Fruit fly (Drosophila melanogaster): Measurements from ENCODE around the gene mrt.
A peak's percentile ranks its signal among the peaks of the same experiment; 100 is the strongest.

The mrt gene

dm6 chr3R:27273118-27274062 is 9.1 kb downstream of the mrt start, which contains the start of gene CG5934 (continued):
- TF ChIP-seq knrl (GFP tag; IDR thresholded peaks at IDR 0.05; ENCODE audit: partially characterized antibody) = no peak
- no peak for TF ChIP-seq CG18011 (GFP tag; optimal IDR thresholded peaks at IDR 0.05)
- TF ChIP-seq CG31441 (GFP tag; IDR thresholded peaks at IDR 0.05) = 0 out of 2 replicates have a peak, but pooled peaks have one; percentile 8
- no peak for TF ChIP-seq Jarid2 (GFP tag; optimal IDR thresholded peaks at IDR 0.05)
- TF ChIP-seq CG1832 (GFP tag; optimal IDR thresholded peaks at IDR 0.05) = no peak
- TF ChIP-seq p53 (GFP tag; optimal IDR thresholded peaks at IDR 0.05) = no peak
- TF ChIP-seq Med (GFP tag) = peak; percentile 88
- TF ChIP-seq Fer1 (GFP tag; optimal IDR thresholded peaks at IDR 0.05) = no peak
- no peak for TF ChIP-seq CG7987 (GFP tag; optimal IDR thresholded peaks at IDR 0.05)
- no peak for TF ChIP-seq gce (GFP tag; IDR thresholded peaks at IDR 0.05)
- peak; percentile 51 for TF ChIP-seq nom (GFP tag; optimal IDR thresholded peaks at IDR 0.05)
- TF ChIP-seq tup (GFP tag; optimal IDR thresholded peaks at IDR 0.05) = no peak
- no peak for TF ChIP-seq CG4820 (GFP tag; optimal IDR thresholded peaks at IDR 0.05)
- no peak for TF ChIP-seq fd96Cb (tag; optimal IDR thresholded peaks at IDR 0.05)
- TF ChIP-seq croc (GFP tag; conservative IDR thresholded peaks at IDR 0.05) = no peak
- TF ChIP-seq CG3163 (GFP tag; optimal IDR thresholded peaks at IDR 0.05) = no peak
- TF ChIP-seq CG10431 (GFP tag; optimal IDR thresholded peaks at IDR 0.05) = peak; percentile 38
- no peak for TF ChIP-seq abd-A (tag; optimal IDR thresholded peaks at IDR 0.05)
- TF ChIP-seq CG12659 (GFP tag; optimal IDR thresholded peaks at IDR 0.05) = peak; percentile 62
- TF ChIP-seq CG11247 (GFP tag; IDR thresholded peaks at IDR 0.05) = 0 out of 2 replicates have a peak, but pooled peaks have one; percentile 46
- TF ChIP-seq bbx (GFP tag; IDR thresholded peaks at IDR 0.05; ENCODE audit: partially characterized antibody) = no peak
- TF ChIP-seq Neu2 (GFP tag; optimal IDR thresholded peaks at IDR 0.05; ENCODE audit: borderline replicate concordance) = no peak
- no peak for TF ChIP-seq kay (GFP tag; optimal IDR thresholded peaks at IDR 0.05)
- no peak for TF ChIP-seq Ravus (GFP tag; IDR thresholded peaks at IDR 0.05)
- TF ChIP-seq CG12942 (GFP tag; optimal IDR thresholded peaks at IDR 0.05) = peak; percentile 31
- no peak for TF ChIP-seq CG14050 (GFP tag; IDR thresholded peaks at IDR 0.05)
- TF ChIP-seq CG34224 (GFP tag; IDR thresholded peaks at IDR 0.05; ENCODE audit: partially characterized antibody) = no peak
- TF ChIP-seq caup (GFP tag; optimal IDR thresholded peaks at IDR 0.05; ENCODE audit: severe bottlenecking) = peak; percentile 27
- TF ChIP-seq CG15514 (GFP tag; optimal IDR thresholded peaks at IDR 0.05) = no peak
- peak; percentile 32 for TF ChIP-seq CG2712 (tag; optimal IDR thresholded peaks at IDR 0.05)
- no peak for TF ChIP-seq org-1 (GFP tag; optimal IDR thresholded peaks at IDR 0.05)
- TF ChIP-seq H2.0 (GFP tag; IDR thresholded peaks at IDR 0.05) = no peak
- TF ChIP-seq CG7745 (tag; optimal IDR thresholded peaks at IDR 0.05) = no peak
- TF ChIP-seq CG14441 (GFP tag; IDR thresholded peaks at IDR 0.05) = no peak; the same call in 1 of the 2 replicates
- peak; percentile 68 for TF ChIP-seq CG9932 (GFP tag; IDR thresholded peaks at IDR 0.05)
- no peak for TF ChIP-seq ATbp (GFP tag; optimal IDR thresholded peaks at IDR 0.05)
- no peak for TF ChIP-seq chm (GFP tag; IDR thresholded peaks at IDR 0.05)
- TF ChIP-seq CG16779 (GFP tag; IDR thresholded peaks at IDR 0.05) = no peak
- TF ChIP-seq HLHmδ (GFP tag; optimal IDR thresholded peaks at IDR 0.05) = no peak
- TF ChIP-seq Nf-YB (GFP tag; optimal IDR thresholded peaks at IDR 0.05) = no peak
- no peak for TF ChIP-seq CG11695 (GFP tag; IDR thresholded peaks at IDR 0.05)
- no peak for TF ChIP-seq C15 (GFP tag; IDR thresholded peaks at IDR 0.05)
- TF ChIP-seq tx (GFP tag; optimal IDR thresholded peaks at IDR 0.05) = peak; percentile 2
